Fruit fly (Drosophila melanogaster) whole organism, embryonic: ENCODE results near the gene CG14280.

Experiments
- CG10267 ChIP-seq: fragments of 200-800 bp; sonication (Bioruptor generic); optimal IDR thresholded peaks from 2 replicates; lab custom pipeline; 2018; ENCODE audit warnings: missing biosample characterization, mild to moderate bottlenecking, missing genetic modification characterization, moderate library complexity
- CG10654 ChIP-seq: fragments of 200-800 bp; sonication (Bioruptor generic); optimal IDR thresholded peaks from 2 replicates; lab custom pipeline; 2016; ENCODE audit warnings: missing biosample characterization, missing genetic modification characterization
- CG11456 ChIP-seq: fragments of 200-800 bp; sonication (Bioruptor generic); IDR thresholded peaks from 3 replicates; pipeline ENCODE4 v1.3.6; 2022; ENCODE audit warnings: missing biosample characterization, missing genetic modification characterization
- CG12744 ChIP-seq: fragments of 200-800 bp; sonication (Bioruptor generic); optimal IDR thresholded peaks from 2 replicates; lab custom pipeline; 2016; ENCODE audit warnings: missing biosample characterization, missing genetic modification characterization
- CG14441 ChIP-seq: fragments of 200-800 bp; sonication (Bioruptor generic); IDR thresholded peaks from 2 replicates; pipeline ENCODE4 v1.3.6; 2022; ENCODE audit warnings: missing biosample characterization, missing genetic modification characterization
- CG16813 ChIP-seq: fragments of 200-800 bp; sonication (Bioruptor generic); IDR thresholded peaks from 3 replicates; pipeline ENCODE4 v1.3.6; 2022; ENCODE audit warnings: missing biosample characterization, missing genetic modification characterization; ENCODE audit not compliant: partially characterized antibody
- CG16863 ChIP-seq: fragments of 200-800 bp; sonication (Bioruptor generic); optimal IDR thresholded peaks from 3 replicates; lab custom pipeline; 2016; ENCODE audit warnings: missing biosample characterization, missing genetic modification characterization
- CG17328 ChIP-seq: fragments of 200-800 bp; sonication (Bioruptor generic); IDR thresholded peaks from 2 replicates; pipeline ENCODE4 v1.3.6; 2022; ENCODE audit warnings: missing biosample characterization, missing genetic modification characterization
- CG18262 ChIP-seq: fragments of 200-800 bp; optimal IDR thresholded peaks from 3 replicates; lab custom pipeline; 2019; ENCODE audit warnings: missing biosample characterization, mild to moderate bottlenecking, missing genetic modification characterization, moderate library complexity
- CG2199 ChIP-seq: fragments of 200-800 bp; sonication (Bioruptor generic); IDR thresholded peaks from 3 replicates; pipeline ENCODE4 v1.3.6; 2022; ENCODE audit warnings: missing biosample characterization, missing genetic modification characterization
- CG2889 ChIP-seq: fragments of 200-800 bp; sonication (Bioruptor generic); IDR thresholded peaks from 3 replicates; pipeline ENCODE4 v1.3.6; 2022; ENCODE audit warnings: missing biosample characterization, missing genetic modification characterization
- CG3163 ChIP-seq: fragments of 200-800 bp; sonication (Bioruptor generic); optimal IDR thresholded peaks from 3 replicates; lab custom pipeline; 2016; ENCODE audit warnings: missing biosample characterization, missing genetic modification characterization
- CG3847 ChIP-seq: fragments of 200-800 bp; sonication (Bioruptor generic); IDR thresholded peaks from 2 replicates; pipeline ENCODE4 v1.3.6; 2022; ENCODE audit warnings: missing biosample characterization, missing genetic modification characterization
- CG4282 ChIP-seq: fragments of 200-800 bp; sonication (Bioruptor generic); optimal IDR thresholded peaks from 2 replicates; lab custom pipeline; 2016; ENCODE audit warnings: missing biosample characterization, missing genetic modification characterization
- CG4707 ChIP-seq: fragments of 200-800 bp; sonication (Bioruptor generic); optimal IDR thresholded peaks from 2 replicates; lab custom pipeline; 2018; ENCODE audit warnings: missing biosample characterization, mild to moderate bottlenecking, missing genetic modification characterization, moderate library complexity
- CG6272 ChIP-seq: fragments of 200-800 bp; sonication (Bioruptor generic); IDR thresholded peaks from 2 replicates; pipeline ENCODE4 v1.3.6; 2022; ENCODE audit warnings: missing biosample characterization, missing genetic modification characterization
- CG7963 ChIP-seq: fragments of 200-800 bp; sonication (Bioruptor generic); IDR thresholded peaks from 3 replicates; pipeline ENCODE4 v1.3.6; 2022; ENCODE audit warnings: missing biosample characterization, missing genetic modification characterization; ENCODE audit not compliant: partially characterized antibody
- Camta ChIP-seq: fragments of 200-800 bp; sonication (Bioruptor generic); optimal IDR thresholded peaks from 2 replicates; lab custom pipeline; 2016; ENCODE audit warnings: missing biosample characterization, missing genetic modification characterization
- Dp ChIP-seq: fragments of 200-800 bp; sonication (Bioruptor generic); optimal IDR thresholded peaks from 2 replicates; lab custom pipeline; 2018; ENCODE audit warnings: missing biosample characterization, mild to moderate bottlenecking, missing genetic modification characterization, moderate library complexity
- Drgx ChIP-seq: fragments of 200-800 bp; sonication (Bioruptor generic); IDR thresholded peaks from 2 replicates; pipeline ENCODE4 v1.3.6; 2022; ENCODE audit warnings: missing biosample characterization, missing genetic modification characterization
- ERR ChIP-seq: fragments of 200-800 bp; sonication (Bioruptor generic); optimal IDR thresholded peaks from 2 replicates; lab custom pipeline; 2016; ENCODE audit warnings: missing biosample characterization, missing genetic modification characterization
- HLHmδ ChIP-seq: fragments of 200-800 bp; sonication (Bioruptor generic); optimal IDR thresholded peaks from 2 replicates; lab custom pipeline; 2018; ENCODE audit warnings: missing biosample characterization, mild to moderate bottlenecking, missing genetic modification characterization, moderate library complexity
- Hr3 ChIP-seq: fragments of 200-800 bp; sonication (Bioruptor generic); optimal IDR thresholded peaks from 3 replicates; lab custom pipeline; 2016; ENCODE audit warnings: missing biosample characterization, missing genetic modification characterization
- Hr51 ChIP-seq, 2 experiments: fragments of 200-800 bp; sonication (Bioruptor generic); optimal IDR thresholded peaks; 2 replicates in 1 of 2; 3 replicates in 1 of 2; lab custom pipeline; 2016 to 2018; ENCODE audit warnings: missing biosample characterization in 2 of 2, missing genetic modification characterization in 2 of 2, mild to moderate bottlenecking in 1 of 2, moderate library complexity in 1 of 2
- Hsf ChIP-seq: fragments of 200-800 bp; sonication (Bioruptor generic); optimal IDR thresholded peaks from 3 replicates; lab custom pipeline; 2016; ENCODE audit warnings: missing biosample characterization, missing genetic modification characterization
- MBD-R2 ChIP-seq: fragments of 200-800 bp; sonication (Bioruptor generic); IDR thresholded peaks from 2 replicates; pipeline ENCODE4 v1.3.6; 2022; ENCODE audit warnings: missing biosample characterization, missing genetic modification characterization
- MESR4 ChIP-seq: fragments of 200-800 bp; sonication (Bioruptor generic); optimal IDR thresholded peaks from 2 replicates; lab custom pipeline; 2018; ENCODE audit warnings: missing biosample characterization, mild to moderate bottlenecking, missing genetic modification characterization, moderate library complexity
- Med ChIP-seq: fragments of 200-800 bp; sonication (Bioruptor generic); peaks from one replicate; lab custom pipeline; 2016; ENCODE audit warnings: missing biosample characterization, missing genetic modification characterization, mild to moderate bottlenecking, inconsistent platforms, moderate library complexity
- Ptx1 ChIP-seq: fragments of 200-800 bp; sonication (Bioruptor generic); IDR thresholded peaks from 2 replicates; pipeline ENCODE4 v1.3.6; 2022; ENCODE audit warnings: missing biosample characterization, missing genetic modification characterization
- Vsx1 ChIP-seq: fragments of 200-800 bp; sonication (Bioruptor generic); optimal IDR thresholded peaks from 2 replicates; lab custom pipeline; 2017; ENCODE audit warnings: missing biosample characterization, mild to moderate bottlenecking, missing genetic modification characterization, missing genetic modification reagents
- Xrp1 ChIP-seq: fragments of 200-800 bp; sonication (Bioruptor generic); IDR thresholded peaks from 2 replicates; pipeline ENCODE4 v1.3.6; 2022; ENCODE audit warnings: missing biosample characterization, missing genetic modification characterization
- YL-1 ChIP-seq: fragments of 200-800 bp; sonication (Bioruptor generic); optimal IDR thresholded peaks from 3 replicates; lab custom pipeline; 2017; ENCODE audit warnings: missing biosample characterization, mild to moderate bottlenecking, missing genetic modification characterization
- dm ChIP-seq: fragments of 200-800 bp; sonication (Bioruptor generic); optimal IDR thresholded peaks from 3 replicates; lab custom pipeline; 2016; ENCODE audit warnings: missing biosample characterization, missing genetic modification characterization
- esg ChIP-seq: fragments of 200-800 bp; sonication (Bioruptor generic); conservative IDR thresholded peaks from 2 replicates; pipeline ENCODE4 v1.3.6; 2022; ENCODE audit warnings: missing biosample characterization, missing genetic modification characterization
- fd3F ChIP-seq: fragments of 200-800 bp; sonication (Bioruptor generic); optimal IDR thresholded peaks from 2 replicates; lab custom pipeline; 2018; ENCODE audit warnings: missing biosample characterization, mild to moderate bottlenecking, missing genetic modification characterization, moderate library complexity
- fd64A ChIP-seq: fragments of 200-800 bp; sonication (Bioruptor generic); optimal IDR thresholded peaks from 3 replicates; lab custom pipeline; 2018; ENCODE audit warnings: missing biosample characterization, mild to moderate bottlenecking, missing genetic modification characterization
- ind ChIP-seq: fragments of 200-800 bp; sonication (Bioruptor generic); optimal IDR thresholded peaks from 3 replicates; lab custom pipeline; 2016; ENCODE audit warnings: missing biosample characterization, missing genetic modification characterization
- insv ChIP-seq, 2 experiments: fragments of 200-800 bp; sonication (Bioruptor generic); optimal IDR thresholded peaks; 3 replicates each; lab custom pipeline; 2016 to 2018; ENCODE audit warnings: missing biosample characterization in 2 of 2, missing genetic modification characterization in 2 of 2
- lola ChIP-seq, 3 experiments: fragments of >200 bp in 2 of 3; fragments of 200-800 bp in 1 of 3; sonication (Bioruptor generic) in 1 of 3; optimal IDR thresholded peaks; 2 replicates each; lab custom pipeline; 2017 to 2019; ENCODE audit warnings: missing biosample characterization in 3 of 3, missing genetic modification characterization in 3 of 3, mild to moderate bottlenecking in 1 of 3, moderate library complexity in 1 of 3
- nau ChIP-seq: fragments of 200-800 bp; sonication (Bioruptor generic); optimal IDR thresholded peaks from 3 replicates; lab custom pipeline; 2017; ENCODE audit warnings: missing biosample characterization, mild to moderate bottlenecking, missing genetic modification characterization, missing genetic modification reagents
- nmo ChIP-seq: fragments of 200-800 bp; sonication (Bioruptor generic); optimal IDR thresholded peaks from 2 replicates; lab custom pipeline; 2018; ENCODE audit warnings: missing biosample characterization, mild to moderate bottlenecking, missing genetic modification characterization, moderate library complexity
- sd ChIP-seq: fragments of 200-800 bp; sonication (Bioruptor generic); optimal IDR thresholded peaks from 3 replicates; lab custom pipeline; 2018; ENCODE audit warnings: missing biosample characterization, mild to moderate bottlenecking, missing genetic modification characterization, moderate library complexity
- shn ChIP-seq: fragments of 200-800 bp; sonication (Bioruptor generic); optimal IDR thresholded peaks from 3 replicates; lab custom pipeline; 2016; ENCODE audit warnings: missing biosample characterization, missing genetic modification characterization
- slbo ChIP-seq: fragments of 200-800 bp; sonication (Bioruptor generic); IDR thresholded peaks from 2 replicates; pipeline ENCODE4 v1.3.6; 2022; ENCODE audit warnings: missing biosample characterization, missing genetic modification characterization
- stc ChIP-seq: fragments of 200-800 bp; sonication (Bioruptor generic); IDR thresholded peaks from 2 replicates; pipeline ENCODE4 v1.3.6; 2022; ENCODE audit warnings: missing biosample characterization, missing genetic modification characterization
- tap ChIP-seq: fragments of 200-800 bp; optimal IDR thresholded peaks from 3 replicates; lab custom pipeline; 2019; ENCODE audit warnings: missing biosample characterization, mild to moderate bottlenecking, missing genetic modification characterization, moderate library complexity
- vnd ChIP-seq: fragments of 200-800 bp; sonication (Bioruptor generic); IDR thresholded peaks from 3 replicates; pipeline ENCODE4 v1.3.6; 2022; ENCODE audit warnings: missing biosample characterization, missing genetic modification characterization; ENCODE audit not compliant: partially characterized antibody
- zen2 ChIP-seq: fragments of 200-800 bp; sonication (Bioruptor generic); IDR thresholded peaks from 3 replicates; pipeline ENCODE4 v1.3.6; 2022; ENCODE audit warnings: missing biosample characterization, missing genetic modification characterization; ENCODE audit not compliant: partially characterized antibody

The CG14280 gene

DNA sequence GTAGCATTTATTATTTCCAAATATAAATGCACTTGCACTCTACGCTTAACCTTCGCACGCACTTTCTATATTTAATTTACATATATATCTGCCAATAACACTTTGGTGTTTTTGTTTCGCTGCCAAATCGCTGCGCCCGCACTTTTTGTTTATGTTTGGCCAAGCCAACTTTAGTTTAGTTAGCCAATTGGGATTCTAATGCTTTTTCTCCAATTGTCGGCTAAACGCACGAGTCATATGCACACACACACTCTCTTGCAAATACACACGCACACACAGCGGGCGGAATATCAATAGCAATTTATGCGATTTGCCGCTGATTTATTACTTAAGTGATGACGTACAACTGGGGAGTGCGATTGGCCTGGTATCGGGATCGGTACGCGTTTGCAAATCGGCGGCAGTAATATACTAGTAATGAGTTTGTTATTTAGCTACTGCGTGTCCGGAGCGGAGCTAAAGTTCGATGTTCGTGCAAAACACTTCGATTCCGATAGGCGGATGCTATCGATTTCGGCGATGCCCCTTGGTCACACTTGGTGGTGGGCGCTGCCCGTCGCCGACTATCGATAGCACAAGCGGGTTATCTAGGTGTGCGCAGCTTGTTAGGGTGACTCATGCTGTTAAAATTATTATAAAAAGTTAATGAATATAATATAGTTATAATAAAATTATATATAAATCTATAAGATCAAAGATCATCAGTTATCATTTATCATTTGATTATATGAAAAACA lies 30.3 kb upstream of the CG14280 start, which contains the start of gene vib (continued):
- TF ChIP-seq CG14441 (GFP tag; lab: Robert Waterston, UW) (peak; percentile 54; the same call in 1 of the 2 replicates), slbo (GFP tag; lab: Robert Waterston, UW) (peak; percentile 64), zen2 (GFP tag; lab: Robert Waterston, UW) (peak; percentile 86), Hr51 (GFP tag; optimal IDR thresholded peaks at IDR 0.05; lab: Kevin White, UChicago) (no peak), CG16813 (GFP tag; lab: Robert Waterston, UW) (peak; percentile 91), lola (GFP tag; optimal IDR thresholded peaks at IDR 0.05; lab: Kevin White, UChicago) (peak in 1 of 3 experiments; percentile 8), Hsf (GFP tag; lab: Kevin White, UChicago) (peak; percentile 43), CG3847 (GFP tag; lab: Robert Waterston, UW) (peak; percentile 59), CG17328 (GFP tag; lab: Robert Waterston, UW) (peak; percentile 53), CG12744 (no peak), CG2199 (GFP tag; lab: Robert Waterston, UW) (0 out of 3 replicates have a peak, but pooled peaks have one; percentile 15), Vsx1 (GFP tag; lab: Kevin White, UChicago) (no peak), nau (GFP tag; lab: Kevin White, UChicago) (no peak), CG6272 (GFP tag; lab: Robert Waterston, UW) (peak; percentile 65), stc (GFP tag; lab: Robert Waterston, UW) (peak; percentile 29; the same call in 1 of the 2 replicates), esg (0 out of 2 replicates have a peak, but pooled peaks have one; percentile 12), nmo (GFP tag; lab: Kevin White, UChicago) (peak; percentile 61), CG7963 (peak; percentile 96), dm (peak; percentile 25), insv (GFP tag; optimal IDR thresholded peaks at IDR 0.05; lab: Kevin White, UChicago) (peak in 1 of 2 experiments; percentile 43), Drgx (GFP tag; lab: Robert Waterston, UW) (peak; percentile 40; the same call in 1 of the 2 replicates), Xrp1 (GFP tag; lab: Robert Waterston, UW) (peak; percentile 73), HLHmδ (GFP tag; lab: Kevin White, UChicago) (no peak), Med (GFP tag; lab: Kevin White, UChicago) (peak; percentile 91), vnd (GFP tag; lab: Robert Waterston, UW) (peak; percentile 90), shn (GFP tag; lab: Kevin White, UChicago) (peak; percentile 34), CG4282 (no peak), CG16863 (GFP tag; lab: Kevin White, UChicago) (peak; percentile 18), fd64A (GFP tag; lab: Kevin White, UChicago) (no peak), ERR (GFP tag; lab: Kevin White, UChicago) (peak; percentile 6), CG11456 (GFP tag; lab: Robert Waterston, UW) (peak; percentile 50; the same call in 1 of the 3 replicates), sd (no peak), CG3163 (GFP tag; lab: Kevin White, UChicago) (no peak), CG10267 (tag; lab: Kevin White, UChicago) (peak; percentile 75), MESR4 (GFP tag; lab: Kevin White, UChicago) (peak; percentile 71), Ptx1 (GFP tag; lab: Robert Waterston, UW) (peak; percentile 25; the same call in 1 of the 2 replicates), fd3F (GFP tag; lab: Kevin White, UChicago) (peak; percentile 0), tap (tag; lab: Kevin White, UChicago) (peak; percentile 51), ind (GFP tag; lab: Kevin White, UChicago) (peak; percentile 42), CG10654 (GFP tag; lab: Kevin White, UChicago) (peak; percentile 11), Dp (GFP tag; lab: Kevin White, UChicago) (peak; percentile 67), Hr3 (GFP tag; lab: Kevin White, UChicago) (peak; percentile 6), CG2889 (GFP tag; lab: Robert Waterston, UW) (0 out of 3 replicates have a peak, but pooled peaks have one; percentile 26), YL-1 (GFP tag; lab: Kevin White, UChicago) (peak; percentile 42), MBD-R2 (peak; percentile 91), CG4707 (GFP tag; lab: Kevin White, UChicago) (no peak), Camta (no peak), CG18262 (tag; lab: Kevin White, UChicago) (peak; percentile 69)
